Worm (Caenorhabditis elegans): ENCODE data around the gene clec-61.

The clec-61 gene

ce11 chrII:10447348-10448316 lies 42.7 kb downstream of the clec-61 start, which contains the start of gene ZK673.2 (continued):
- TF ChIP-seq unc-62 (GFP tag; optimal IDR thresholded peaks at IDR 0.05 in 1 of 2) (peak in 1 of 2 experiments; percentile 99), unc-62 (tag; optimal IDR thresholded peaks at IDR 0.05) (no peak), nhr-76 (tag; optimal IDR thresholded peaks at IDR 0.05) (no peak), T20F7.1 (GFP tag; optimal IDR thresholded peaks at IDR 0.05) (peak; percentile 58), cey-2 (tag; optimal IDR thresholded peaks at IDR 0.05; ENCODE audit: borderline replicate concordance, insufficient read depth) (peak; percentile 49), nhr-11 (tag; optimal IDR thresholded peaks at IDR 0.05) (peak; percentile 77), snpc-1.2 (GFP tag; IDR thresholded peaks at IDR 0.05) (no peak), hlh-11 (tag; optimal IDR thresholded peaks at IDR 0.05) (peak; percentile 89), lin-1 (GFP tag; IDR thresholded peaks at IDR 0.05) (peak; percentile 43; the same call in 1 of the 2 replicates), daf-8 (GFP tag; IDR thresholded peaks at IDR 0.05) (no peak), mes-2 (tag; optimal IDR thresholded peaks at IDR 0.05; ENCODE audit: poor library complexity, severe bottlenecking) (peak; percentile 42), F49E8.2 (tag; optimal IDR thresholded peaks at IDR 0.05; ENCODE audit: borderline replicate concordance) (no peak), ZK337.2 (GFP tag; IDR thresholded peaks at IDR 0.05) (no peak), lin-29 (GFP tag; IDR thresholded peaks at IDR 0.05) (no peak), nhr-102 (tag; optimal IDR thresholded peaks at IDR 0.05) (no peak), duxl-1 (tag; optimal IDR thresholded peaks at IDR 0.05; ENCODE audit: poor library complexity) (no peak), daf-12 (tag; optimal IDR thresholded peaks at IDR 0.05) (no peak), tag-97 (GFP tag; IDR thresholded peaks at IDR 0.05) (no peak), nhr-25 (tag; optimal IDR thresholded peaks at IDR 0.05; ENCODE audit: borderline replicate concordance, insufficient read depth) (no peak), Y105C5A.15 (GFP tag; IDR thresholded peaks at IDR 0.05) (no peak), F44E2.7 (GFP tag; IDR thresholded peaks at IDR 0.05) (no peak), nhr-42 (GFP tag; IDR thresholded peaks at IDR 0.05) (no peak), tra-1 (GFP tag; IDR thresholded peaks at IDR 0.05) (peak; percentile 67), nhr-237 (tag; optimal IDR thresholded peaks at IDR 0.05) (no peak), fkh-10 (GFP tag; optimal IDR thresholded peaks at IDR 0.05) (no peak), egl-43 (GFP tag; IDR thresholded peaks at IDR 0.05) (peak; percentile 32; the same call in 1 of the 2 replicates), fos-1 (tag; optimal IDR thresholded peaks at IDR 0.05) (no peak), dmd-9 (GFP tag; IDR thresholded peaks at IDR 0.05) (no peak), hlh-30 (tag; optimal IDR thresholded peaks at IDR 0.05; ENCODE audit: insufficient read depth) (peak; percentile 83), R02D3.7 (tag; optimal IDR thresholded peaks at IDR 0.05) (no peak), nhr-77 (tag; optimal IDR thresholded peaks at IDR 0.05) (peak; percentile 26), lin-15B (tag; optimal IDR thresholded peaks at IDR 0.05) (no peak), jun-1 (tag; optimal IDR thresholded peaks at IDR 0.05) (peak; percentile 10), spr-1 (tag; optimal IDR thresholded peaks at IDR 0.05) (no peak), F37D6.2 (tag; optimal IDR thresholded peaks at IDR 0.05) (no peak), attf-4 (tag; optimal IDR thresholded peaks at IDR 0.05) (no peak), lir-3 (tag; optimal IDR thresholded peaks at IDR 0.05) (no peak), nhr-6 (tag; optimal IDR thresholded peaks at IDR 0.05) (no peak), egl-27 (tag; optimal IDR thresholded peaks at IDR 0.05) (no peak)

- TF ChIP-seq mes-2 (tag; optimal IDR thresholded peaks at IDR 0.05; ENCODE audit: poor library complexity, severe bottlenecking) (no peak), gei-8 (GFP tag; optimal IDR thresholded peaks at IDR 0.05) (no peak), lsy-2 (tag; optimal IDR thresholded peaks at IDR 0.05) (no peak), lin-38 (GFP tag; IDR thresholded peaks at IDR 0.05) (no peak), ama-1 (optimal IDR thresholded peaks at IDR 0.05) (no peak), arid-1 (GFP tag; conservative IDR thresholded peaks at IDR 0.05) (no peak), sdz-12 (GFP tag; optimal IDR thresholded peaks at IDR 0.05) (peak; percentile 44), aha-1 (tag) (peak; percentile 74), nhr-102 (tag; optimal IDR thresholded peaks at IDR 0.05) (no peak), zfp-3 (GFP tag; conservative IDR thresholded peaks at IDR 0.05) (no peak), aly-2 (tag; optimal IDR thresholded peaks at IDR 0.05) (no peak), Y75B8A.6 (GFP tag; IDR thresholded peaks at IDR 0.05) (no peak), ceh-20 (GFP tag; IDR thresholded peaks at IDR 0.05) (0 out of 2 replicates have a peak, but pooled peaks have one; percentile 19), egl-43 (GFP tag; IDR thresholded peaks at IDR 0.05) (0 out of 2 replicates have a peak, but pooled peaks have one; percentile 14)
Measured at ce11 chrII:10446814-10447213, 43.5 kb downstream of the clec-61 start.

All from whole organism, L4 larva.